Worm (Caenorhabditis elegans): ENCODE measurements around the gene hach-1.

- no peak for TF ChIP-seq elt-3 (tag; optimal IDR thresholded peaks at IDR 0.05)
- TF ChIP-seq ztf-4 (tag; optimal IDR thresholded peaks at IDR 0.05), result no peak
- TF ChIP-seq ama-1 (optimal IDR thresholded peaks at IDR 0.05), result no peak
- TF ChIP-seq unc-62 (GFP tag; optimal IDR thresholded peaks at IDR 0.05), result no peak
- TF ChIP-seq mdl-1 (tag; optimal IDR thresholded peaks at IDR 0.05), result no peak
These were observed 44.7 kb downstream of the hach-1 start, which contains the start of gene wdr-37 for ce11 chrIII:5599958-5600357.

Data from whole organism, L3 larva.